6 fruit fly cellular contexts compared by ENCODE assay signal in the genomic region with DNA sequence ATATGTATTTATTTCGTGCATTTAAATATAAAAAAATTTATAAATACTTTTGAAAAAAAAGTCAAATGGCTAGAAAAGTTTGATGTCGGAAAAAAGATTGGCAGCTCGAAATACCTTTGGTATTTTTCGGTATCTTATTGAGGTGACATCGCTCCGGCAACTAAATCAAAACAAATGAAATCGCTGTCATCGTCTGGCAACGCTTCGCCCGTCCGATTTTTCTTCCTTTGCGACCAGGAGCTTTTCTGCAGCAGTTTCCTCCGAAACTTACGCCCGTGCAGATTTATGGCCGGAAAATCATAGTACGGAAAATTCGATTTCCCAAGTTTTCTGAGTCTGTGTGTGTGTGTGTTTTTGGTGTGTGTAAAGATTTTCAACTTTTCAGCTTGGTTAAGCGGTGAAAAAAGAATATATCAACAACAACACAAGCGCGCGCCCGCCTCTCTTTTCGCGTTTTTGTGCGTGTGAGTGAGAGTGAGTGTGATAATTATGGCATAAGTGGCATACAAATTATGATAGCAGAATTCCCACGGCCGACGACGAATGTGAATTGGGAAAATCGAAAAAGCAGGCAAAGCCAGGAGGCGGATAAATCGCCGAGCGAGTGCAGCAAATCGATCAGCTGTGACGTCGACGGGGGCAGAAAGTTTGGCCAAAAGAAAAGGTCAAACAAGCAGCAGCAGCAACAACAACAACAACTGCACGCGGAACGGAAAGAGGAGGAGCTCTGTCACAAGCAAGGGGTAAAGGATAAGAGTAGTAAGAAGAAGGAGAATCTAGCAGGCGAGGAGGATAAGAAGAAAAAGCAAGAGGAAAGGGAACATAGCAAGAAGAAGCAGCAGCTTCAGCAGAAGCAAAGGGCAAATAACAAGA.
TF ChIP-seq lines count a peak whose summit lies in the region.

Gene CG32425 (plus strand): TSS at position 200 of the 873 bp plus-strand sequence.

- TF ChIP-seq CTCF in S2 (optimal IDR thresholded peaks at IDR 0.05; lab: Kevin White, UChicago), result peak; percentile 14 to 39
- TF ChIP-seq CTCF in whole organism, embryonic (GFP tag; optimal IDR thresholded peaks at IDR 0.05; lab: Kevin White, UChicago), result peak; percentile 42

TF ChIP-seq in whole organism, adult, 20 proteins besides CTCF, POLR2A, EP300 and RAD21 (continues in another document):
- TF ChIP-seq CG12768 (GFP tag; optimal IDR thresholded peaks at IDR 0.05; lab: Kevin White, UChicago) (no peak), CG33017 (tag; optimal IDR thresholded peaks at IDR 0.05; lab: Kevin White, UChicago) (no peak), Crg-1 (GFP tag; optimal IDR thresholded peaks at IDR 0.05; lab: Kevin White, UChicago) (no peak), Hr96 (GFP tag; optimal IDR thresholded peaks at IDR 0.05; lab: Kevin White, UChicago) (no peak), tj (GFP tag; optimal IDR thresholded peaks at IDR 0.05; lab: Kevin White, UChicago) (no peak), ovo (GFP tag; optimal IDR thresholded peaks at IDR 0.05; lab: Kevin White, UChicago) (no peak), kay (GFP tag; lab: Kevin White, UChicago; ENCODE audit: borderline replicate concordance) (no peak), CG5204 (GFP tag; optimal IDR thresholded peaks at IDR 0.05; lab: Kevin White, UChicago) (no peak), CG14711 (tag; optimal IDR thresholded peaks at IDR 0.05; lab: Kevin White, UChicago) (no peak), toe (GFP tag; optimal IDR thresholded peaks at IDR 0.05; lab: Kevin White, UChicago) (no peak), Clk (GFP tag; optimal IDR thresholded peaks at IDR 0.05; lab: Kevin White, UChicago) (no peak), cic (GFP tag; optimal IDR thresholded peaks at IDR 0.05; lab: Kevin White, UChicago) (peak; percentile 1), CG1620 (GFP tag; optimal IDR thresholded peaks at IDR 0.05; lab: Kevin White, UChicago) (no peak), CG11617 (GFP tag; optimal IDR thresholded peaks at IDR 0.05; lab: Kevin White, UChicago) (peak; percentile 47), Mnt (GFP tag; optimal IDR thresholded peaks at IDR 0.05; lab: Kevin White, UChicago) (peak; percentile 15), cnc (optimal IDR thresholded peaks at IDR 0.05; lab: Kevin White, UChicago) (no peak)

TF ChIP-seq in whole organism, embryonic, 481 proteins besides CTCF, POLR2A, EP300 and RAD21 (continues in another document):
- TF ChIP-seq eve (GFP tag; optimal IDR thresholded peaks at IDR 0.05; lab: Kevin White, UChicago) (no peak), CG9609 (GFP tag; optimal IDR thresholded peaks at IDR 0.05; lab: Kevin White, UChicago) (no peak), CG18476 (GFP tag; optimal IDR thresholded peaks at IDR 0.05; lab: Kevin White, UChicago) (no peak), CG12391 (tag; optimal IDR thresholded peaks at IDR 0.05; lab: Kevin White, UChicago) (peak; percentile 24), Ets97D (GFP tag; optimal IDR thresholded peaks at IDR 0.05; lab: Kevin White, UChicago) (peak; percentile 61), CG33213 (GFP tag; optimal IDR thresholded peaks at IDR 0.05; lab: Kevin White, UChicago) (peak; percentile 34), br (optimal IDR thresholded peaks at IDR 0.05; lab: Kevin White, UChicago) (no peak), Dad (GFP tag; optimal IDR thresholded peaks at IDR 0.05; lab: Kevin White, UChicago) (no peak), btn (GFP tag; optimal IDR thresholded peaks at IDR 0.05; lab: Kevin White, UChicago) (no peak), E2f2 (GFP tag; IDR thresholded peaks at IDR 0.05; lab: Robert Waterston, UW) (peak; percentile 51), ken (GFP tag; IDR thresholded peaks at IDR 0.05; lab: Robert Waterston, UW) (peak; percentile 49; the same call in 1 of the 3 replicates), CG11398 (GFP tag; optimal IDR thresholded peaks at IDR 0.05; lab: Kevin White, UChicago) (no peak), CG7786 (GFP tag; optimal IDR thresholded peaks at IDR 0.05; lab: Kevin White, UChicago) (no peak), stwl (tag; optimal IDR thresholded peaks at IDR 0.05; lab: Kevin White, UChicago) (peak; percentile 81), HHEX (GFP tag; optimal IDR thresholded peaks at IDR 0.05; lab: Kevin White, UChicago) (no peak), Dfd (GFP tag; optimal IDR thresholded peaks at IDR 0.05; lab: Kevin White, UChicago) (no peak), Mrtf (GFP tag; IDR thresholded peaks at IDR 0.05; lab: Robert Waterston, UW) (no peak)

TF ChIP-seq in whole organism, prepupa, 60 proteins besides CTCF, POLR2A, EP300 and RAD21:
- TF ChIP-seq fkh (GFP tag; optimal IDR thresholded peaks at IDR 0.05; lab: Kevin White, UChicago) (peak; percentile 47), vri (GFP tag; optimal IDR thresholded peaks at IDR 0.05; lab: Kevin White, UChicago) (peak; percentile 88), Eip78C (GFP tag; lab: Kevin White, UChicago) (peak; percentile 37), CG32006 (GFP tag; optimal IDR thresholded peaks at IDR 0.05; lab: Kevin White, UChicago) (no peak), CG31627 (GFP tag; optimal IDR thresholded peaks at IDR 0.05; lab: Kevin White, UChicago) (no peak), ss (GFP tag; optimal IDR thresholded peaks at IDR 0.05; lab: Kevin White, UChicago) (no peak), salr (GFP tag; optimal IDR thresholded peaks at IDR 0.05; lab: Kevin White, UChicago) (no peak), CG1621 (tag; optimal IDR thresholded peaks at IDR 0.05; lab: Kevin White, UChicago) (peak; percentile 94), Eip75B (GFP tag; optimal IDR thresholded peaks at IDR 0.05; lab: Kevin White, UChicago) (peak; percentile 33), Hr4 (GFP tag; optimal IDR thresholded peaks at IDR 0.05; lab: Kevin White, UChicago) (peak; percentile 12), Sox14 (GFP tag; optimal IDR thresholded peaks at IDR 0.05; lab: Kevin White, UChicago) (peak; percentile 8), CG6808 (GFP tag; optimal IDR thresholded peaks at IDR 0.05; lab: Kevin White, UChicago) (peak; percentile 30), Hr39 (GFP tag; optimal IDR thresholded peaks at IDR 0.05; lab: Kevin White, UChicago) (no peak), CG6854 (GFP tag; optimal IDR thresholded peaks at IDR 0.05; lab: Kevin White, UChicago) (peak; percentile 54), CG6276 (GFP tag; optimal IDR thresholded peaks at IDR 0.05; lab: Kevin White, UChicago) (no peak)

TF ChIP-seq in whole organism, pupa, 21 proteins besides CTCF, POLR2A, EP300 and RAD21:
- TF ChIP-seq Snoo (tag; optimal IDR thresholded peaks at IDR 0.05; lab: Kevin White, UChicago) (no peak), CG34367 (tag; optimal IDR thresholded peaks at IDR 0.05; lab: Kevin White, UChicago) (no peak), gl (tag; optimal IDR thresholded peaks at IDR 0.05; lab: Kevin White, UChicago) (peak; percentile 26), CG9948 (tag; optimal IDR thresholded peaks at IDR 0.05; lab: Kevin White, UChicago) (no peak), CG17806 (tag; optimal IDR thresholded peaks at IDR 0.05; lab: Kevin White, UChicago) (peak; percentile 1), Pif1B (GFP tag; optimal IDR thresholded peaks at IDR 0.05; lab: Kevin White, UChicago) (no peak), D1 (tag; optimal IDR thresholded peaks at IDR 0.05; lab: Kevin White, UChicago) (no peak), CG4496 (GFP tag; IDR thresholded peaks at IDR 0.05; lab: Robert Waterston, UW) (peak; percentile 61; the same call in 1 of the 3 replicates), Ets98B (GFP tag; IDR thresholded peaks at IDR 0.05; lab: Robert Waterston, UW) (0 out of 2 replicates have a peak, but pooled peaks have one; percentile 19), EcR (GFP tag; optimal IDR thresholded peaks at IDR 0.05; lab: Kevin White, UChicago) (peak; percentile 32), CG15710 (tag; optimal IDR thresholded peaks at IDR 0.05; lab: Kevin White, UChicago) (no peak)

TF ChIP-seq in whole organism, wandering third instar larva, 38 proteins besides CTCF, POLR2A, EP300 and RAD21:
- TF ChIP-seq HLH106 (tag; optimal IDR thresholded peaks at IDR 0.05; lab: Kevin White, UChicago), result peak; percentile 4
- peak; percentile 25 for TF ChIP-seq fru (GFP tag; optimal IDR thresholded peaks at IDR 0.05; lab: Kevin White, UChicago)
- TF ChIP-seq woc (GFP tag; optimal IDR thresholded peaks at IDR 0.05; lab: Kevin White, UChicago), result no peak
- no peak for TF ChIP-seq sage (GFP tag; optimal IDR thresholded peaks at IDR 0.05; lab: Kevin White, UChicago)
- no peak for TF ChIP-seq Rel (GFP tag; optimal IDR thresholded peaks at IDR 0.05; lab: Kevin White, UChicago)
- peak; percentile 8 for TF ChIP-seq Rel (tag; optimal IDR thresholded peaks at IDR 0.05; lab: Kevin White, UChicago)
- TF ChIP-seq Myc (optimal IDR thresholded peaks at IDR 0.05; lab: Kevin White, UChicago), result peak; percentile 18
- peak; percentile 24 for TF ChIP-seq h (GFP tag; optimal IDR thresholded peaks at IDR 0.05; lab: Kevin White, UChicago)
- peak; percentile 67 for TF ChIP-seq psq (GFP tag; optimal IDR thresholded peaks at IDR 0.05; lab: Kevin White, UChicago)
- TF ChIP-seq foxo (GFP tag; optimal IDR thresholded peaks at IDR 0.05; lab: Kevin White, UChicago), result peak in 1 of 2 experiments; percentile 37
